Fruit fly (Drosophila melanogaster): ENCODE data around the gene CG2519.

Gene CG2519

dm6 chr3R:5564775-5565190 is 17.2 kb upstream of the CG2519 start, which contains the start of the genes CG14671 and CG12746 (continued):
- TF ChIP-seq Bgb (GFP tag; IDR thresholded peaks at IDR 0.05; ENCODE audit: partially characterized antibody) (peak; percentile 20; the same call in 1 of the 2 replicates), Dbx (GFP tag; IDR thresholded peaks at IDR 0.05) (no peak), chn (GFP tag; optimal IDR thresholded peaks at IDR 0.05) (no peak), gfzf (GFP tag; optimal IDR thresholded peaks at IDR 0.05) (no peak), onecut (GFP tag; IDR thresholded peaks at IDR 0.05) (no peak), oc (tag; optimal IDR thresholded peaks at IDR 0.05) (no peak), CG14710 (tag; optimal IDR thresholded peaks at IDR 0.05) (peak; percentile 18), Dp (GFP tag; optimal IDR thresholded peaks at IDR 0.05) (peak; percentile 60), mam (GFP tag; optimal IDR thresholded peaks at IDR 0.05) (no peak), E2f2 (GFP tag; IDR thresholded peaks at IDR 0.05) (peak; percentile 71), Aef1 (GFP tag; IDR thresholded peaks at IDR 0.05) (0 out of 3 replicates have a peak, but pooled peaks have one; percentile 21), CG10321 (GFP tag; IDR thresholded peaks at IDR 0.05) (no peak), CG10654 (GFP tag; optimal IDR thresholded peaks at IDR 0.05) (no peak), da (GFP tag; optimal IDR thresholded peaks at IDR 0.05) (no peak), gt (GFP tag; IDR thresholded peaks at IDR 0.05) (no peak), CG16813 (GFP tag; IDR thresholded peaks at IDR 0.05; ENCODE audit: partially characterized antibody) (no peak), HLH3B (GFP tag; IDR thresholded peaks at IDR 0.05) (no peak), Mad (GFP tag; optimal IDR thresholded peaks at IDR 0.05) (no peak), CG10462 (GFP tag; optimal IDR thresholded peaks at IDR 0.05) (no peak), CG4820 (GFP tag; optimal IDR thresholded peaks at IDR 0.05) (no peak), unpg (GFP tag; optimal IDR thresholded peaks at IDR 0.05) (no peak), CG12155 (GFP tag; optimal IDR thresholded peaks at IDR 0.05) (no peak), Dfd (GFP tag; optimal IDR thresholded peaks at IDR 0.05) (no peak), CG14441 (GFP tag; IDR thresholded peaks at IDR 0.05) (no peak), CG10565 (GFP tag; optimal IDR thresholded peaks at IDR 0.05) (no peak), dmrt11E (tag; optimal IDR thresholded peaks at IDR 0.05) (no peak), CG7928 (GFP tag; optimal IDR thresholded peaks at IDR 0.05) (no peak), CG11504 (tag; optimal IDR thresholded peaks at IDR 0.05) (no peak), CG3407 (GFP tag; optimal IDR thresholded peaks at IDR 0.05) (no peak), CG3281 (GFP tag; optimal IDR thresholded peaks at IDR 0.05) (peak; percentile 99), CG11093 (GFP tag; IDR thresholded peaks at IDR 0.05) (no peak), CG8359 (GFP tag; optimal IDR thresholded peaks at IDR 0.05; ENCODE audit: borderline replicate concordance) (no peak), CG8765 (GFP tag; IDR thresholded peaks at IDR 0.05) (no peak), CG4854 (GFP tag; optimal IDR thresholded peaks at IDR 0.05) (no peak), toy (GFP tag; IDR thresholded peaks at IDR 0.05) (no peak), CG10274 (GFP tag; optimal IDR thresholded peaks at IDR 0.05) (no peak), bbx (GFP tag; IDR thresholded peaks at IDR 0.05; ENCODE audit: partially characterized antibody) (peak; percentile 29; the same call in 1 of the 2 replicates), CG5953 (GFP tag; IDR thresholded peaks at IDR 0.05) (no peak), HmgD (GFP tag; optimal IDR thresholded peaks at IDR 0.05) (no peak), Scr (GFP tag; IDR thresholded peaks at IDR 0.05; ENCODE audit: partially characterized antibody) (peak; percentile 39; the same call in 1 of the 2 replicates), NK7.1 (GFP tag; optimal IDR thresholded peaks at IDR 0.05) (no peak), Stat92E (GFP tag; optimal IDR thresholded peaks at IDR 0.05) (no peak), CG17359 (tag; optimal IDR thresholded peaks at IDR 0.05) (no peak), CG32772 (GFP tag; IDR thresholded peaks at IDR 0.05) (no peak), emc (GFP tag; optimal IDR thresholded peaks at IDR 0.05) (no peak), YL-1 (GFP tag; optimal IDR thresholded peaks at IDR 0.05) (peak; percentile 38), ssp (GFP tag; IDR thresholded peaks at IDR 0.05) (no peak), sc (optimal IDR thresholded peaks at IDR 0.05) (no peak), sc (GFP tag; optimal IDR thresholded peaks at IDR 0.05) (no peak), ro (GFP tag; IDR thresholded peaks at IDR 0.05) (no peak), nau (GFP tag; optimal IDR thresholded peaks at IDR 0.05) (no peak), CG1602 (GFP tag; optimal IDR thresholded peaks at IDR 0.05) (no peak)

All from whole organism, embryonic.